Fruit fly (Drosophila melanogaster): ENCODE results near the gene CG13023.

Gene CG13023

dm6 chr3L:16910466-16910865, 16.8 kb downstream of the CG13023 start:
- TF ChIP-seq EcR (GFP tag; optimal IDR thresholded peaks at IDR 0.05): no peak
- no peak for TF ChIP-seq psq (optimal IDR thresholded peaks at IDR 0.05)
- TF ChIP-seq usp (GFP tag; optimal IDR thresholded peaks at IDR 0.05): no peak
- TF ChIP-seq CG8478 (optimal IDR thresholded peaks at IDR 0.05): no peak
- no peak for TF ChIP-seq pan (optimal IDR thresholded peaks at IDR 0.05)
- TF ChIP-seq Dll (optimal IDR thresholded peaks at IDR 0.05): no peak

DNA sequence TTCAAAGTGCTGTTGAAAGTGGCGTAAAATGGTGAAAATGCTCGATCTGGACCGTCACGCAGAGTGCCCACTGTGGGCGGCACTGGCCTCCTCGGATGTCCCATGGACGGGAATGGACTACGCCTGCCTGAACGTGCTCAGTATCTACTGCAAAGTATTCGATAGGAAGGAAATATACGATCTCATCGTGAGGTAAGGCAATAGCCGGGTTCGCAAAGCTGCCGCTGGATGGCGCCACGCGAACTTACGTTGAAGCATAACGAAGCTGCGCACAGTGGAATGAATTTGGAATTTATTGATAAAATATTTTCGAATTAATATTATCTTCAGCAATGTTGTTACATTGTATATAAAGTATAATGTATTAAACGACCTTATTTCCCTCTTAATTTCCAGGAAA, 30.8 kb downstream of the CG13023 start:
- TF ChIP-seq Dll (optimal IDR thresholded peaks at IDR 0.05): no peak
- no peak for TF ChIP-seq EcR (GFP tag; optimal IDR thresholded peaks at IDR 0.05)
- no peak for TF ChIP-seq CG8478 (optimal IDR thresholded peaks at IDR 0.05)
- TF ChIP-seq psq (optimal IDR thresholded peaks at IDR 0.05): no peak
- no peak for TF ChIP-seq usp (GFP tag; optimal IDR thresholded peaks at IDR 0.05)

dm6 chr3L:16893647-16894046, 33.6 kb downstream of the CG13023 start:
- TF ChIP-seq CG8478 (optimal IDR thresholded peaks at IDR 0.05) (no peak), pan (optimal IDR thresholded peaks at IDR 0.05) (no peak), psq (optimal IDR thresholded peaks at IDR 0.05) (no peak), Dll (optimal IDR thresholded peaks at IDR 0.05) (no peak), EcR (GFP tag; optimal IDR thresholded peaks at IDR 0.05) (no peak), usp (GFP tag; optimal IDR thresholded peaks at IDR 0.05) (no peak)

dm6 chr3L:16892728-16893271, 34.4 kb downstream of the CG13023 start:
- TF ChIP-seq psq (optimal IDR thresholded peaks at IDR 0.05) (no peak), Dll (optimal IDR thresholded peaks at IDR 0.05) (no peak), pan (optimal IDR thresholded peaks at IDR 0.05) (no peak), CG8478 (optimal IDR thresholded peaks at IDR 0.05) (no peak), EcR (GFP tag; optimal IDR thresholded peaks at IDR 0.05) (no peak), usp (GFP tag; optimal IDR thresholded peaks at IDR 0.05) (no peak)

DNA sequence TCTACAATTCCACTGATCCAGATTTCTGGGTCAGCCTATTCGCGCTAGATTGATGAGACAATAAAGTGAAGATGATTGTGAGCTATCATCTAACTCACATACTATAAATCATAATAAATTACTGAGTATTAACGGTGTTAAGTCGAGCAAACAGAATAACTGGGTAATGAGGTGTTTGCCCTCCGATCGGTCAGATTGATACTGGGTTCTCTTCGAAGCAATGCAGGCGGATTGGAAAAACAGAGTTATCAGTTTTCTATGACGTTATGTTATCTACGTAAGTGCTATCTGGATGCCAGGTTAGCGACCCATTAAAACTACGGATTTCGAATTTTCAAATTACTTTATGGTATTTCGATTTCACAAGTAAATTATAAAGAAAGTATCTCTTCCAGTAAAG, 35.3 kb downstream of the CG13023 start:
- TF ChIP-seq EcR (GFP tag; optimal IDR thresholded peaks at IDR 0.05): no peak
- TF ChIP-seq Dll (optimal IDR thresholded peaks at IDR 0.05): no peak
- TF ChIP-seq pan (optimal IDR thresholded peaks at IDR 0.05): no peak
- no peak for TF ChIP-seq CG8478 (optimal IDR thresholded peaks at IDR 0.05)
- no peak for TF ChIP-seq psq (optimal IDR thresholded peaks at IDR 0.05)
- TF ChIP-seq usp (GFP tag; optimal IDR thresholded peaks at IDR 0.05): no peak

dm6 chr3L:16890650-16891336, 36.4 kb downstream of the CG13023 start:
- TF ChIP-seq CG8478 (optimal IDR thresholded peaks at IDR 0.05): no peak
- TF ChIP-seq Dll (optimal IDR thresholded peaks at IDR 0.05): peak; percentile 82

DNA sequence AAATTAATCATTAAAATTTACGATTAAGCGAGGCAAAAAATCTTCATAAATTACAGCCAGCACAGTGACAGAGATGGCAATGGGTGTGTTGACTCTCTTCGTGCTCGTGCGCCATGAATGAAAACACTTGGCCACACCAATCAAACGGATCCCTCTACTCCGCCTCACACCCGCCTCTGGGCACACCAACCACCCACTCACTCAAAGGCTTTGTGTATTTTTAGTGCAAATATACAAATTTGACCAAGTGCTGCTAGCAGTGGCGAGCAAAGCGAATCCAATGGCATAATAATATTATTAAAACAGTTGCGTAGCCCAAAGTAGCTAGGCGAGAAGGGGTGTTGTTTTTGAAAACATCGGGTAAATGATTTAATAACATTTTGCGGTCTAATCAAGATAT, 37.7 kb downstream of the CG13023 start:
- TF ChIP-seq psq (optimal IDR thresholded peaks at IDR 0.05): no peak
- TF ChIP-seq EcR (GFP tag; optimal IDR thresholded peaks at IDR 0.05): no peak
- TF ChIP-seq pan (optimal IDR thresholded peaks at IDR 0.05): no peak
- no peak for TF ChIP-seq Dll (optimal IDR thresholded peaks at IDR 0.05)
- no peak for TF ChIP-seq usp (GFP tag; optimal IDR thresholded peaks at IDR 0.05)
- TF ChIP-seq CG8478 (optimal IDR thresholded peaks at IDR 0.05): no peak

- TF ChIP-seq Dll (optimal IDR thresholded peaks at IDR 0.05) (no peak), pan (optimal IDR thresholded peaks at IDR 0.05) (no peak), psq (optimal IDR thresholded peaks at IDR 0.05) (no peak)
Observed at dm6 chr3L:16887272-16887671, 40.0 kb downstream of the CG13023 start.

dm6 chr3L:16886179-16886930, 40.9 kb downstream of the CG13023 start:
- TF ChIP-seq Dll (optimal IDR thresholded peaks at IDR 0.05) (no peak), usp (GFP tag; optimal IDR thresholded peaks at IDR 0.05) (no peak), EcR (GFP tag; optimal IDR thresholded peaks at IDR 0.05) (no peak)

DNA sequence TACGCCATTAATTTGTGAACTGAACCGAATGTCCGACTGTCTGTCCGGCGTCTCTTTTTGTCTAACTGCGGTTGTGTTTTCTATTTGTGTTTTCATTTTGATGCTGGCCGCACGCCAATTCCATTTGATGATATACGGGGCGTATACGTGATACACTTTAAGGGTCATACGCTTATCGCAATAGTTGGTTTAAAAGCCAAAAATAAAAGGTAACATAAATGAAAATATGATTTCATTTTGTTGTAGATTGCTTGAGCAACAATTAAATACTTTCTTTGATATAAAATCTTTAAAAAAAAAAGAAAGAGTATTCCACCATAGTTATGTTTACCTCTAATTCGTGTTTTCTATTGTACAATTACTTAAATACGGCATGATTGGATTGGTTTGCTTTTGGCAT, 42.2 kb downstream of the CG13023 start:
- no peak for TF ChIP-seq usp (GFP tag; optimal IDR thresholded peaks at IDR 0.05)

- TF ChIP-seq pan (optimal IDR thresholded peaks at IDR 0.05): no peak
- TF ChIP-seq usp (GFP tag; optimal IDR thresholded peaks at IDR 0.05): no peak
- TF ChIP-seq EcR (GFP tag; optimal IDR thresholded peaks at IDR 0.05): no peak
- no peak for TF ChIP-seq psq (optimal IDR thresholded peaks at IDR 0.05)
- no peak for TF ChIP-seq CG8478 (optimal IDR thresholded peaks at IDR 0.05)
- TF ChIP-seq Dll (optimal IDR thresholded peaks at IDR 0.05): no peak
Observed at dm6 chr3L:16884037-16884436, 43.2 kb downstream of the CG13023 start.

DNA sequence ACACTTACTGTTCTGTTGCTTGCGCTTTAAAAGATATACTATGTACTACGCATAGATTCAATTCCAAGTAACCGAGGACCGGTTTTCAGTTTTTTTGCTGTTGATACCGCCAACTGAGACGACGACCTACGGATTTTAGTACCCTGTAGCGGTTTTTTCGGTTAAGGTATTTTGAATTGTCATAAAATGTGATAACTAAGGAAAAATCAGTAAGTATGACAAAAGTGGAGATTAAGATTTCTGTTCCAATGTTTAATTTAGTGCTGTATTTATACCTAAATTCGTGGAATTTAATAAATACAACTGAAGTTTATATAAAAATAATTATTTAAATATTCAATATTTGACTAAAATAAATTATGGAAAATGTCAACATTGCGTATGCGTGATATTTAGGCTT, 46.1 kb downstream of the CG13023 start:
- TF ChIP-seq EcR (GFP tag; optimal IDR thresholded peaks at IDR 0.05) (no peak), pan (optimal IDR thresholded peaks at IDR 0.05) (no peak), usp (GFP tag; optimal IDR thresholded peaks at IDR 0.05) (no peak), CG8478 (optimal IDR thresholded peaks at IDR 0.05) (no peak), psq (optimal IDR thresholded peaks at IDR 0.05) (no peak), Dll (optimal IDR thresholded peaks at IDR 0.05) (no peak)
